Fruit fly (Drosophila melanogaster) whole organism, prepupa: ENCODE measurements around the gene CG13008.

ENCODE experiments used
- CG10631 ChIP-seq: fragments of 200-800 bp; sonication (Bioruptor generic); optimal IDR thresholded peaks from 2 replicates; lab custom pipeline; 2016; ENCODE audit warnings: missing biosample characterization, missing genetic modification characterization
- CG10669 ChIP-seq: fragments of 200-800 bp; sonication (Bioruptor generic); optimal IDR thresholded peaks from 3 replicates; lab custom pipeline; 2018; ENCODE audit warnings: missing biosample characterization, mild to moderate bottlenecking, missing genetic modification characterization, moderate library complexity
- CG15336 ChIP-seq: fragments of 200-800 bp; sonication (Bioruptor generic); IDR thresholded peaks from 2 replicates; pipeline ENCODE4 v1.3.6; 2022; ENCODE audit warnings: missing biosample characterization, missing genetic modification characterization
- CG1621 ChIP-seq: fragments of 200-800 bp; sonication (Bioruptor generic); optimal IDR thresholded peaks from 3 replicates; lab custom pipeline; 2018; ENCODE audit warnings: missing biosample characterization, mild to moderate bottlenecking, missing genetic modification characterization
- CG16779 ChIP-seq: fragments of 200-800 bp; sonication (Bioruptor generic); optimal IDR thresholded peaks from 3 replicates; lab custom pipeline; 2017; ENCODE audit warnings: missing biosample characterization, mild to moderate bottlenecking, missing genetic modification characterization
- CG3032 ChIP-seq: fragments of 200-800 bp; optimal IDR thresholded peaks from 2 replicates; lab custom pipeline; 2019; ENCODE audit warnings: missing biosample characterization, mild to moderate bottlenecking, missing genetic modification characterization, moderate library complexity
- CG32006 ChIP-seq: fragments of 200-800 bp; sonication (Bioruptor generic); optimal IDR thresholded peaks from 3 replicates; lab custom pipeline; 2017; ENCODE audit warnings: missing biosample characterization, mild to moderate bottlenecking, missing genetic modification characterization
- CG3919 ChIP-seq: fragments of 200-800 bp; sonication (Bioruptor generic); optimal IDR thresholded peaks from 3 replicates; lab custom pipeline; 2016; ENCODE audit warnings: missing biosample characterization, missing genetic modification characterization
- CG4318 ChIP-seq: fragments of 200-800 bp; sonication (Bioruptor generic); optimal IDR thresholded peaks from 3 replicates; lab custom pipeline; 2017; ENCODE audit warnings: missing biosample characterization, mild to moderate bottlenecking, missing genetic modification characterization
- CG6163 ChIP-seq: fragments of 200-800 bp; sonication (Bioruptor generic); IDR thresholded peaks from 3 replicates; pipeline ENCODE4 v1.3.6; 2022; ENCODE audit warnings: missing biosample characterization, missing genetic modification characterization
- CG6808 ChIP-seq: fragments of 200-800 bp; sonication (Bioruptor generic); optimal IDR thresholded peaks from 3 replicates; lab custom pipeline; 2017; ENCODE audit warnings: missing biosample characterization, missing genetic modification characterization, mild to moderate bottlenecking, moderate library complexity, missing genetic modification reagents
- CG6854 ChIP-seq: fragments of 200-800 bp; sonication (Bioruptor generic); optimal IDR thresholded peaks from 2 replicates; lab custom pipeline; 2017; ENCODE audit warnings: missing biosample characterization, mild to moderate bottlenecking, missing genetic modification characterization
- CG8119 ChIP-seq: fragments of 200-800 bp; sonication (Bioruptor generic); IDR thresholded peaks from 3 replicates; pipeline ENCODE4 v1.3.6; 2022; ENCODE audit warnings: missing biosample characterization, missing genetic modification characterization
- CG9139 ChIP-seq: fragments of 200-800 bp; sonication (Bioruptor generic); optimal IDR thresholded peaks from 3 replicates; lab custom pipeline; 2017; ENCODE audit warnings: missing biosample characterization, mild to moderate bottlenecking, missing genetic modification characterization
- Eip75B ChIP-seq: fragments of 200-800 bp; sonication (Bioruptor generic); optimal IDR thresholded peaks from 3 replicates; lab custom pipeline; 2016; ENCODE audit warnings: missing biosample characterization, missing genetic modification characterization
- Eip78C ChIP-seq: fragments of 200-800 bp; sonication (Bioruptor generic); peaks from one replicate; lab custom pipeline; 2016; ENCODE audit warnings: missing biosample characterization, missing genetic modification characterization
- Ets96B ChIP-seq: fragments of 200-800 bp; optimal IDR thresholded peaks from 2 replicates; lab custom pipeline; 2019; ENCODE audit warnings: missing biosample characterization, mild to moderate bottlenecking, missing genetic modification characterization, moderate library complexity
- Gug ChIP-seq: fragments of 200-800 bp; sonication (Bioruptor generic); IDR thresholded peaks from 2 replicates; pipeline ENCODE4 v1.3.6; 2022; ENCODE audit warnings: missing biosample characterization, missing genetic modification characterization
- Hr38 ChIP-seq: sonication (Bioruptor generic); optimal IDR thresholded peaks from 2 replicates; lab custom pipeline; 2016; ENCODE audit warnings: missing biosample characterization, missing genetic modification characterization
- Hr4 ChIP-seq: fragments of 200-800 bp; sonication (Bioruptor generic); optimal IDR thresholded peaks from 3 replicates; lab custom pipeline; 2016; ENCODE audit warnings: missing biosample characterization, missing genetic modification characterization
- Lpt ChIP-seq: fragments of 200-800 bp; sonication (Bioruptor generic); optimal IDR thresholded peaks from 3 replicates; lab custom pipeline; 2016; ENCODE audit warnings: missing biosample characterization, missing genetic modification characterization
- Met ChIP-seq: fragments of 200-800 bp; sonication (Bioruptor generic); optimal IDR thresholded peaks from 3 replicates; lab custom pipeline; 2016; ENCODE audit warnings: missing biosample characterization, missing genetic modification characterization
- OdsH ChIP-seq: fragments of 200-800 bp; sonication (Bioruptor generic); optimal IDR thresholded peaks from 3 replicates; lab custom pipeline; 2016; ENCODE audit warnings: missing biosample characterization, missing genetic modification characterization
- Smox ChIP-seq: fragments of 200-800 bp; sonication (Bioruptor generic); optimal IDR thresholded peaks from 3 replicates; lab custom pipeline; 2016; ENCODE audit warnings: missing biosample characterization, missing genetic modification characterization
- Sox14 ChIP-seq: fragments of 200-800 bp; sonication (Bioruptor generic); optimal IDR thresholded peaks from 3 replicates; lab custom pipeline; 2016; ENCODE audit warnings: missing biosample characterization, missing genetic modification characterization
- Sox15 ChIP-seq: fragments of 200-800 bp; sonication (Bioruptor generic); optimal IDR thresholded peaks from 3 replicates; lab custom pipeline; 2016; ENCODE audit warnings: missing biosample characterization, missing genetic modification characterization
- achi ChIP-seq: fragments of 200-800 bp; sonication (Bioruptor generic); optimal IDR thresholded peaks from 3 replicates; lab custom pipeline; 2016; ENCODE audit warnings: missing biosample characterization, missing genetic modification characterization
- acj6 ChIP-seq: fragments of 200-800 bp; sonication (Bioruptor generic); optimal IDR thresholded peaks from 3 replicates; lab custom pipeline; 2016; ENCODE audit warnings: missing biosample characterization, missing genetic modification characterization
- dsx ChIP-seq: fragments of 200-800 bp; optimal IDR thresholded peaks from 3 replicates; lab custom pipeline; 2019; ENCODE audit warnings: missing biosample characterization, mild to moderate bottlenecking, missing genetic modification characterization, moderate library complexity; ENCODE audit not compliant: poor library complexity, severe bottlenecking
- fd59A ChIP-seq: fragments of 200-800 bp; sonication (Bioruptor generic); optimal IDR thresholded peaks from 2 replicates; lab custom pipeline; 2017; ENCODE audit warnings: missing biosample characterization, mild to moderate bottlenecking, missing genetic modification characterization, missing genetic modification reagents
- fkh ChIP-seq: fragments of 200-800 bp; sonication (Bioruptor generic); optimal IDR thresholded peaks from 3 replicates; lab custom pipeline; 2017; ENCODE audit warnings: missing biosample characterization, mild to moderate bottlenecking, missing genetic modification characterization, moderate library complexity
- pdm3 ChIP-seq: fragments of 200-800 bp; sonication (Bioruptor generic); optimal IDR thresholded peaks from 3 replicates; lab custom pipeline; 2016; ENCODE audit warnings: missing biosample characterization, missing genetic modification characterization
- salr ChIP-seq, 2 experiments: fragments of 200-800 bp; sonication (Bioruptor generic); optimal IDR thresholded peaks; 3 replicates each; lab custom pipeline; 2016 to 2018; ENCODE audit warnings: missing biosample characterization in 2 of 2, missing genetic modification characterization in 2 of 2, mild to moderate bottlenecking in 1 of 2
- ss ChIP-seq, 2 experiments: fragments of 200-800 bp; sonication (Bioruptor generic); optimal IDR thresholded peaks; 2 replicates in 1 of 2; 3 replicates in 1 of 2; lab custom pipeline; 2017 to 2018; ENCODE audit warnings: mild to moderate bottlenecking in 2 of 2, missing biosample characterization in 2 of 2, missing genetic modification characterization in 2 of 2, moderate library complexity in 1 of 2
- svp ChIP-seq: fragments of 200-800 bp; sonication (Bioruptor generic); peaks from one replicate; lab custom pipeline; 2016; ENCODE audit warnings: missing biosample characterization, missing genetic modification characterization
- topi ChIP-seq: fragments of 200-800 bp; sonication (Bioruptor generic); optimal IDR thresholded peaks from 3 replicates; lab custom pipeline; 2016; ENCODE audit warnings: missing biosample characterization, missing genetic modification characterization

CG13008 gene

dm6 chrX:16687400-16688105 lies 23.6 kb upstream of the CG13008 start:
- TF ChIP-seq pdm3 (no peak), Hr38 (GFP tag; lab: Kevin White, UChicago) (no peak), fkh (no peak), Ets96B (tag; lab: Kevin White, UChicago) (no peak), svp (GFP tag; lab: Kevin White, UChicago) (no peak)

dm6 chrX:16688106-16688459 lies 23.0 kb upstream of the CG13008 start:
- TF ChIP-seq ss (GFP tag; optimal IDR thresholded peaks at IDR 0.05; lab: Kevin White, UChicago) (no peak), CG6854 (GFP tag; lab: Kevin White, UChicago) (no peak), Eip75B (no peak), pdm3 (no peak), CG10669 (GFP tag; lab: Kevin White, UChicago) (no peak), topi (GFP tag; lab: Kevin White, UChicago) (no peak)

- TF ChIP-seq CG9139 (no peak), CG1621 (no peak), CG8119 (GFP tag; lab: Robert Waterston, UW) (no peak), CG16779 (tag; lab: Kevin White, UChicago) (no peak), Ets96B (tag; lab: Kevin White, UChicago) (no peak), pdm3 (no peak), CG6808 (no peak), CG4318 (GFP tag; lab: Kevin White, UChicago) (no peak), CG10669 (GFP tag; lab: Kevin White, UChicago) (no peak), Gug (GFP tag; lab: Robert Waterston, UW) (no peak), Sox14 (GFP tag; lab: Kevin White, UChicago) (no peak), Hr38 (GFP tag; lab: Kevin White, UChicago) (no peak), Lpt (GFP tag; lab: Kevin White, UChicago) (no peak)
Measured at dm6 chrX:16689339-16689738, 21.8 kb upstream of the CG13008 start.

dm6 chrX:16689966-16690365 lies 21.1 kb upstream of the CG13008 start:
- TF ChIP-seq Ets96B (tag; lab: Kevin White, UChicago) (peak; percentile 10), CG3032 (tag; lab: Kevin White, UChicago) (peak; percentile 5), Eip78C (GFP tag; lab: Kevin White, UChicago) (peak; percentile 37), CG6163 (GFP tag; lab: Robert Waterston, UW) (0 out of 3 replicates have a peak, but pooled peaks have one; percentile 6), CG8119 (GFP tag; lab: Robert Waterston, UW) (peak; percentile 51; the same call in 1 of the 3 replicates), dsx (GFP tag; lab: Kevin White, UChicago) (peak; percentile 30), Sox15 (no peak), svp (GFP tag; lab: Kevin White, UChicago) (peak; percentile 9), Smox (GFP tag; lab: Kevin White, UChicago) (no peak)

- TF ChIP-seq fd59A (GFP tag; lab: Kevin White, UChicago) (peak; percentile 6), CG3919 (peak; percentile 47), CG6808 (peak; percentile 13), CG10631 (GFP tag; lab: Kevin White, UChicago) (peak; percentile 36), CG32006 (GFP tag; lab: Kevin White, UChicago) (peak; percentile 17), Sox14 (GFP tag; lab: Kevin White, UChicago) (peak; percentile 33), CG1621 (no peak), Met (GFP tag; lab: Kevin White, UChicago) (no peak), acj6 (GFP tag; lab: Kevin White, UChicago) (peak; percentile 21), OdsH (GFP tag; lab: Kevin White, UChicago) (peak; percentile 15), salr (GFP tag; optimal IDR thresholded peaks at IDR 0.05; lab: Kevin White, UChicago) (no peak), ss (GFP tag; optimal IDR thresholded peaks at IDR 0.05; lab: Kevin White, UChicago) (no peak), achi (GFP tag; lab: Kevin White, UChicago) (peak; percentile 44), Ets96B (tag; lab: Kevin White, UChicago) (peak; percentile 39), CG3032 (tag; lab: Kevin White, UChicago) (no peak), Gug (GFP tag; lab: Robert Waterston, UW) (peak; percentile 16; the same call in 1 of the 2 replicates), Lpt (GFP tag; lab: Kevin White, UChicago) (peak; percentile 17), CG8119 (GFP tag; lab: Robert Waterston, UW) (no peak), CG15336 (GFP tag; lab: Robert Waterston, UW) (peak; percentile 48; the same call in 1 of the 2 replicates), Hr4 (GFP tag; lab: Kevin White, UChicago) (peak; percentile 24), Hr38 (GFP tag; lab: Kevin White, UChicago) (no peak), CG6163 (GFP tag; lab: Robert Waterston, UW) (peak; percentile 49; the same call in 1 of the 3 replicates), pdm3 (peak; percentile 43), Eip78C (GFP tag; lab: Kevin White, UChicago) (peak; percentile 72), Eip75B (peak; percentile 25)
Measured at dm6 chrX:16690499-16690898, 20.6 kb upstream of the CG13008 start.
